Fruit fly (Drosophila melanogaster) whole organism, embryonic: ENCODE measurements around the gene wrm2.
A peak's percentile ranks its signal among the peaks of the same experiment; 100 is the strongest.

Experiments
- Bgb ChIP-seq: fragments of 200-800 bp; sonication (Bioruptor generic); IDR thresholded peaks from 2 replicates; pipeline ENCODE4 v1.3.6; 2022; ENCODE audit warnings: missing biosample characterization, missing genetic modification characterization; ENCODE audit not compliant: partially characterized antibody
- CG10274 ChIP-seq: fragments of 200-800 bp; sonication (Bioruptor generic); optimal IDR thresholded peaks from 3 replicates; lab custom pipeline; 2017; ENCODE audit warnings: missing biosample characterization, mild to moderate bottlenecking, missing genetic modification characterization
- CG10366 ChIP-seq: fragments of 200-800 bp; sonication (Bioruptor generic); IDR thresholded peaks from 2 replicates; pipeline ENCODE4 v1.3.6; 2022; ENCODE audit warnings: missing biosample characterization, missing genetic modification characterization
- CG12236 ChIP-seq: fragments of 200-800 bp; sonication (Bioruptor generic); optimal IDR thresholded peaks from 2 replicates; lab custom pipeline; 2016; ENCODE audit warnings: missing biosample characterization, missing genetic modification characterization
- CG13296 ChIP-seq: fragments of 200-800 bp; sonication (Bioruptor generic); optimal IDR thresholded peaks from 3 replicates; lab custom pipeline; 2018; ENCODE audit warnings: missing biosample characterization, mild to moderate bottlenecking, missing genetic modification characterization
- CG14050 ChIP-seq: fragments of 200-800 bp; sonication (Bioruptor generic); IDR thresholded peaks from 3 replicates; pipeline ENCODE4 v1.3.6; 2022; ENCODE audit warnings: missing biosample characterization, missing genetic modification characterization
- CG15011 ChIP-seq: fragments of 200-800 bp; sonication (Bioruptor generic); optimal IDR thresholded peaks from 3 replicates; lab custom pipeline; 2018; ENCODE audit warnings: missing biosample characterization, mild to moderate bottlenecking, missing genetic modification characterization
- CG15073 ChIP-seq: fragments of 200-800 bp; sonication (Bioruptor generic); optimal IDR thresholded peaks from 2 replicates; lab custom pipeline; 2016; ENCODE audit warnings: missing biosample characterization, missing genetic modification characterization
- CG16813 ChIP-seq: fragments of 200-800 bp; sonication (Bioruptor generic); IDR thresholded peaks from 3 replicates; pipeline ENCODE4 v1.3.6; 2022; ENCODE audit warnings: missing biosample characterization, missing genetic modification characterization; ENCODE audit not compliant: partially characterized antibody
- CG17186 ChIP-seq: fragments of 200-800 bp; sonication (Bioruptor generic); optimal IDR thresholded peaks from 3 replicates; lab custom pipeline; 2017; ENCODE audit warnings: missing biosample characterization, missing genetic modification reagents, missing genetic modification characterization
- CG17328 ChIP-seq: fragments of 200-800 bp; sonication (Bioruptor generic); IDR thresholded peaks from 2 replicates; pipeline ENCODE4 v1.3.6; 2022; ENCODE audit warnings: missing biosample characterization, missing genetic modification characterization
- CG2116 ChIP-seq: fragments of 200-800 bp; sonication (Bioruptor generic); optimal IDR thresholded peaks from 3 replicates; lab custom pipeline; 2018; ENCODE audit warnings: missing biosample characterization, mild to moderate bottlenecking, missing genetic modification characterization
- CG2712 ChIP-seq: fragments of 200-800 bp; optimal IDR thresholded peaks from 3 replicates; lab custom pipeline; 2019; ENCODE audit warnings: missing biosample characterization, mild to moderate bottlenecking, missing genetic modification characterization, moderate library complexity
- CG3281 ChIP-seq: fragments of 200-800 bp; sonication (Bioruptor generic); optimal IDR thresholded peaks from 3 replicates; lab custom pipeline; 2017; ENCODE audit warnings: missing biosample characterization, mild to moderate bottlenecking, missing genetic modification characterization
- CG4424 ChIP-seq: fragments of 200-800 bp; sonication (Bioruptor generic); optimal IDR thresholded peaks from 3 replicates; lab custom pipeline; 2016; ENCODE audit warnings: missing biosample characterization, missing genetic modification characterization
- CG4820 ChIP-seq: fragments of 200-800 bp; sonication (Bioruptor generic); optimal IDR thresholded peaks from 3 replicates; lab custom pipeline; 2016; ENCODE audit warnings: missing biosample characterization, missing genetic modification characterization
- CG6813 ChIP-seq: fragments of 200-800 bp; sonication (Bioruptor generic); optimal IDR thresholded peaks from 2 replicates; lab custom pipeline; 2017; ENCODE audit warnings: missing biosample characterization, missing genetic modification characterization, mild to moderate bottlenecking, moderate library complexity, missing genetic modification reagents
- Deaf1 ChIP-seq: fragments of 200-800 bp; optimal IDR thresholded peaks from 3 replicates; lab custom pipeline; 2019; ENCODE audit warnings: missing biosample characterization, mild to moderate bottlenecking, missing genetic modification characterization, moderate library complexity
- Dip3 ChIP-seq: fragments of 200-800 bp; sonication (Bioruptor generic); optimal IDR thresholded peaks from 3 replicates; lab custom pipeline; 2016; ENCODE audit warnings: missing biosample characterization, missing genetic modification characterization
- Doc2 ChIP-seq: fragments of 200-800 bp; sonication (Bioruptor generic); IDR thresholded peaks from 2 replicates; pipeline ENCODE4 v1.3.6; 2022; ENCODE audit warnings: missing biosample characterization, missing genetic modification characterization
- Ets97D ChIP-seq: fragments of 200-800 bp; sonication (Bioruptor generic); optimal IDR thresholded peaks from 3 replicates; lab custom pipeline; 2016; ENCODE audit warnings: missing biosample characterization, missing genetic modification characterization
- HHEX ChIP-seq: fragments of 200-800 bp; sonication (Bioruptor generic); optimal IDR thresholded peaks from 3 replicates; lab custom pipeline; 2017; ENCODE audit warnings: missing biosample characterization, mild to moderate bottlenecking, missing genetic modification characterization, missing genetic modification reagents
- Hey ChIP-seq: fragments of 200-800 bp; sonication (Bioruptor generic); optimal IDR thresholded peaks from 3 replicates; lab custom pipeline; 2018; ENCODE audit warnings: missing biosample characterization, mild to moderate bottlenecking, missing genetic modification characterization
- Lpt ChIP-seq: fragments of >200 bp; optimal IDR thresholded peaks from 2 replicates; lab custom pipeline; 2018; ENCODE audit warnings: missing biosample characterization, missing genetic modification characterization
- MBD-R2 ChIP-seq: fragments of 200-800 bp; sonication (Bioruptor generic); IDR thresholded peaks from 2 replicates; pipeline ENCODE4 v1.3.6; 2022; ENCODE audit warnings: missing biosample characterization, missing genetic modification characterization
- Nf-YB ChIP-seq: fragments of 200-800 bp; sonication (Bioruptor generic); optimal IDR thresholded peaks from 3 replicates; lab custom pipeline; 2019; ENCODE audit warnings: missing biosample characterization, mild to moderate bottlenecking, missing genetic modification characterization, moderate library complexity
- Opbp ChIP-seq: fragments of 200-800 bp; sonication (Bioruptor generic); IDR thresholded peaks from 3 replicates; pipeline ENCODE4 v1.3.6; 2022; ENCODE audit warnings: missing biosample characterization, missing genetic modification characterization; ENCODE audit not compliant: partially characterized antibody
- al ChIP-seq: fragments of 200-800 bp; sonication (Bioruptor generic); IDR thresholded peaks from 2 replicates; pipeline ENCODE4 v1.3.6; 2022; ENCODE audit warnings: missing biosample characterization, missing genetic modification characterization
- ato ChIP-seq: fragments of 200-800 bp; sonication (Bioruptor generic); IDR thresholded peaks from 2 replicates; pipeline ENCODE4 v1.3.6; 2022; ENCODE audit warnings: missing biosample characterization, missing genetic modification characterization; ENCODE audit not compliant: partially characterized antibody
- bbx ChIP-seq: fragments of 200-800 bp; sonication (Bioruptor generic); IDR thresholded peaks from 2 replicates; pipeline ENCODE4 v1.3.6; 2022; ENCODE audit warnings: missing biosample characterization, missing genetic modification characterization; ENCODE audit not compliant: partially characterized antibody
- cato ChIP-seq: fragments of 200-800 bp; sonication (Bioruptor generic); optimal IDR thresholded peaks from 2 replicates; lab custom pipeline; 2016; ENCODE audit warnings: missing biosample characterization, missing genetic modification characterization, borderline replicate concordance
- chif ChIP-seq, 2 experiments: fragments of 200-800 bp; sonication (Bioruptor generic); optimal IDR thresholded peaks; 3 replicates each; lab custom pipeline; 2016; ENCODE audit warnings: missing biosample characterization in 2 of 2, missing genetic modification characterization in 2 of 2
- dysf ChIP-seq: fragments of 200-800 bp; sonication (Bioruptor generic); IDR thresholded peaks from 3 replicates; pipeline ENCODE4 v1.3.6; 2022; ENCODE audit warnings: missing biosample characterization, missing genetic modification characterization
- ems ChIP-seq: fragments of 200-800 bp; sonication (Bioruptor generic); optimal IDR thresholded peaks from 3 replicates; lab custom pipeline; 2016; ENCODE audit warnings: missing biosample characterization, missing genetic modification characterization
- esg ChIP-seq: fragments of 200-800 bp; sonication (Bioruptor generic); conservative IDR thresholded peaks from 2 replicates; pipeline ENCODE4 v1.3.6; 2022; ENCODE audit warnings: missing biosample characterization, missing genetic modification characterization
- fd96Cb ChIP-seq: fragments of 200-800 bp; sonication (Bioruptor generic); optimal IDR thresholded peaks from 2 replicates; lab custom pipeline; 2018; ENCODE audit warnings: missing biosample characterization, mild to moderate bottlenecking, missing genetic modification characterization, moderate library complexity
- gce ChIP-seq: fragments of 200-800 bp; sonication (Bioruptor generic); IDR thresholded peaks from 3 replicates; pipeline ENCODE4 v1.3.6; 2022; ENCODE audit warnings: missing biosample characterization, missing genetic modification characterization
- hbn ChIP-seq: fragments of 200-800 bp; sonication (Bioruptor generic); IDR thresholded peaks from 2 replicates; pipeline ENCODE4 v1.3.6; 2022; ENCODE audit warnings: missing biosample characterization, missing genetic modification characterization; ENCODE audit not compliant: partially characterized antibody
- hkb ChIP-seq, 2 experiments: fragments of 200-800 bp in 1 of 2; fragments of >200 bp in 1 of 2; sonication (Bioruptor generic) in 1 of 2; IDR thresholded peaks in 1 of 2; optimal IDR thresholded peaks in 1 of 2; 2 replicates each; pipeline versions ENCODE4 v1.3.6 to Lab custom; 2017 to 2022; ENCODE audit warnings: missing biosample characterization in 1 of 2, missing genetic modification characterization in 1 of 2
- peb ChIP-seq: fragments of 200-800 bp; sonication (Bioruptor generic); IDR thresholded peaks from 2 replicates; pipeline ENCODE4 v1.3.6; 2022; ENCODE audit warnings: missing biosample characterization, missing genetic modification characterization
- pzg ChIP-seq: fragments of 200-800 bp; sonication (Bioruptor generic); optimal IDR thresholded peaks from 3 replicates; lab custom pipeline; 2018; ENCODE audit warnings: missing biosample characterization, mild to moderate bottlenecking, missing genetic modification characterization, moderate library complexity
- sd ChIP-seq: fragments of 200-800 bp; sonication (Bioruptor generic); optimal IDR thresholded peaks from 3 replicates; lab custom pipeline; 2018; ENCODE audit warnings: missing biosample characterization, mild to moderate bottlenecking, missing genetic modification characterization, moderate library complexity
- sens-2 ChIP-seq: fragments of 200-800 bp; sonication (Bioruptor generic); IDR thresholded peaks from 2 replicates; pipeline ENCODE4 v1.3.6; 2022; ENCODE audit warnings: missing biosample characterization, missing genetic modification characterization
- slbo ChIP-seq: fragments of 200-800 bp; sonication (Bioruptor generic); IDR thresholded peaks from 2 replicates; pipeline ENCODE4 v1.3.6; 2022; ENCODE audit warnings: missing biosample characterization, missing genetic modification characterization
- slou ChIP-seq: fragments of 200-800 bp; sonication (Bioruptor generic); optimal IDR thresholded peaks from 3 replicates; lab custom pipeline; 2016; ENCODE audit warnings: missing biosample characterization, missing genetic modification characterization
- stwl ChIP-seq: fragments of 200-800 bp; sonication (Bioruptor generic); optimal IDR thresholded peaks from 3 replicates; lab custom pipeline; 2018; ENCODE audit warnings: missing biosample characterization, mild to moderate bottlenecking, missing genetic modification characterization, moderate library complexity
- tin ChIP-seq: fragments of 200-800 bp; sonication (Bioruptor generic); optimal IDR thresholded peaks from 3 replicates; lab custom pipeline; 2016; ENCODE audit warnings: missing biosample characterization, missing genetic modification characterization
- zen ChIP-seq: fragments of 200-800 bp; sonication (Bioruptor generic); optimal IDR thresholded peaks from 3 replicates; lab custom pipeline; 2018; ENCODE audit warnings: missing biosample characterization, mild to moderate bottlenecking, missing genetic modification characterization, moderate library complexity

wrm2 gene

DNA sequence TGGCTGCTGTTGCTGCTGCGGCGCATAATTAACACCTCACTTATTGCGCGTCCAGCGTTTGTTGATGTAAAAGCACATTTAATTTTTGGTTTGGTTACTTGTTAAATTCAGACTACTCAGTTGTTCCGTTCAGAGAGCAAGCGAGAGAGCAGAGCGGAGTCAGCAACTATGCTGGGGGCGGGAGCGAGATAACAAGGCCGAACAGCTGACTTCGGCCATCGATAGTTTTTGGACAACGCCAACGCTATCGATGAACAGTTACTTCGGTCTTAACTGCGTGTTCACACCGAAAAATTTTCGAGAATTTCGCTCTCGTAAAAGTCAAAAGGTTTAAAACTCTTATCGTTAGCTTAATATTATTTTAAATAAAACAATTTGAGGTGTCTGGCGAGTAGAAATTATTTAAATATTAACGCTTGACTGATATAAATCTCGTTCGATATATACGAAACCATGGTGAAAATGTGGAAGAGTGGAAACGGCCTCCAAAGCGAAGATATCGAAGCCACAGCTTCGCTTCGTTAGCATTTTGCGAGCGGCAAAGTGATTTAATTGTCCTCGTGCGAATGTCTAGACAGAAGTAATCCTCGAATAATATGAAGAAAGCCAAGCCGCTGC is 46.4 kb upstream of the wrm2 start, which contains the start of the genes SMSr and smid (continued):
- peak; percentile 81 for TF ChIP-seq hkb (optimal IDR thresholded peaks at IDR 0.05; lab: Kevin White, UChicago)
- TF ChIP-seq hkb (GFP tag; IDR thresholded peaks at IDR 0.05; lab: Robert Waterston, UW), result 0 out of 2 replicates have a peak, but pooled peaks have one; percentile 19
- TF ChIP-seq dysf (GFP tag; lab: Robert Waterston, UW), result peak; percentile 67; the same call in 2 of the 3 replicates
- peak; percentile 86 for TF ChIP-seq Bgb (GFP tag; lab: Robert Waterston, UW)
- TF ChIP-seq CG2712, result peak; percentile 76
- no peak for TF ChIP-seq peb (GFP tag; lab: Robert Waterston, UW)
- no peak for TF ChIP-seq Lpt (GFP tag; lab: Kevin White, UChicago)
- TF ChIP-seq CG10366, result peak; percentile 46; the same call in 1 of the 2 replicates
- peak; percentile 73 for TF ChIP-seq pzg (GFP tag; lab: Kevin White, UChicago)
- peak; percentile 39 for TF ChIP-seq fd96Cb (tag; lab: Kevin White, UChicago)
- peak; percentile 71; the same call in 1 of the 2 replicates for TF ChIP-seq hbn (GFP tag; lab: Robert Waterston, UW)
- peak; percentile 20 for TF ChIP-seq CG15011 (GFP tag; lab: Kevin White, UChicago)
- TF ChIP-seq Doc2 (GFP tag; lab: Robert Waterston, UW), result no peak
- peak; percentile 83 for TF ChIP-seq bbx (GFP tag; lab: Robert Waterston, UW)
- no peak for TF ChIP-seq CG6813
- 0 out of 2 replicates have a peak, but pooled peaks have one; percentile 22 for TF ChIP-seq sens-2
- TF ChIP-seq HHEX, result no peak
- no peak for TF ChIP-seq CG10274 (GFP tag; lab: Kevin White, UChicago)
- peak; percentile 88 for TF ChIP-seq CG2116
- TF ChIP-seq CG17186 (GFP tag; lab: Kevin White, UChicago), result peak; percentile 9
- TF ChIP-seq CG3281 (GFP tag; lab: Kevin White, UChicago), result peak; percentile 44
- peak; percentile 72 for TF ChIP-seq Deaf1 (tag; lab: Kevin White, UChicago)
- no peak for TF ChIP-seq CG15073 (GFP tag; lab: Kevin White, UChicago)
- TF ChIP-seq zen, result peak; percentile 77
- TF ChIP-seq esg (GFP tag; lab: Robert Waterston, UW), result no peak
- TF ChIP-seq chif (GFP tag; optimal IDR thresholded peaks at IDR 0.05; lab: Kevin White, UChicago), result peak; percentile 4 to 63
- TF ChIP-seq sd (tag; lab: Kevin White, UChicago), result peak; percentile 68
- TF ChIP-seq Nf-YB (GFP tag; lab: Kevin White, UChicago), result peak; percentile 2
- peak; percentile 64 for TF ChIP-seq al (GFP tag; lab: Robert Waterston, UW)
- TF ChIP-seq CG13296, result no peak
- TF ChIP-seq CG4424 (GFP tag; lab: Kevin White, UChicago), result peak; percentile 42
- TF ChIP-seq Opbp, result peak; percentile 66
- peak; percentile 66 for TF ChIP-seq stwl
- TF ChIP-seq ato, result peak; percentile 65
- TF ChIP-seq slbo (GFP tag; lab: Robert Waterston, UW), result peak; percentile 76
- 0 out of 2 replicates have a peak, but pooled peaks have one; percentile 6 for TF ChIP-seq CG17328 (GFP tag; lab: Robert Waterston, UW)
- peak; percentile 70 for TF ChIP-seq Ets97D
- peak; percentile 57 for TF ChIP-seq MBD-R2 (GFP tag; lab: Robert Waterston, UW)
- peak; percentile 46 for TF ChIP-seq CG4820 (GFP tag; lab: Kevin White, UChicago)
- TF ChIP-seq Hey (tag; lab: Kevin White, UChicago), result no peak
- TF ChIP-seq CG14050, result no peak
- peak; percentile 62 for TF ChIP-seq Dip3 (GFP tag; lab: Kevin White, UChicago)
- TF ChIP-seq CG16813 (GFP tag; lab: Robert Waterston, UW), result peak; percentile 91
- peak; percentile 51 for TF ChIP-seq tin (GFP tag; lab: Kevin White, UChicago)
- peak; percentile 7 for TF ChIP-seq ems
- peak; percentile 23 for TF ChIP-seq slou (GFP tag; lab: Kevin White, UChicago)
- no peak for TF ChIP-seq cato (GFP tag; lab: Kevin White, UChicago)
- TF ChIP-seq gce (GFP tag; lab: Robert Waterston, UW), result no peak
- TF ChIP-seq CG12236 (GFP tag; lab: Kevin White, UChicago), result no peak
